Worm (Caenorhabditis elegans) whole organism, L4/young adult: ENCODE results near the gene frpr-19.

Source experiments
- W03F9.2 ChIP-seq: fragments of 150-350 bp; optimal IDR thresholded peaks from 2 replicates; lab custom pipeline; 2014; ENCODE audit warnings: missing biosample characterization, missing genetic modification characterization
- dao-5 ChIP-seq: sonication (generic microtip); optimal IDR thresholded peaks from 2 replicates; lab custom pipeline; 2016; ENCODE audit warnings: missing genotype, missing genetic modification characterization, moderate library complexity, missing compliant biosample characterization

DNA sequence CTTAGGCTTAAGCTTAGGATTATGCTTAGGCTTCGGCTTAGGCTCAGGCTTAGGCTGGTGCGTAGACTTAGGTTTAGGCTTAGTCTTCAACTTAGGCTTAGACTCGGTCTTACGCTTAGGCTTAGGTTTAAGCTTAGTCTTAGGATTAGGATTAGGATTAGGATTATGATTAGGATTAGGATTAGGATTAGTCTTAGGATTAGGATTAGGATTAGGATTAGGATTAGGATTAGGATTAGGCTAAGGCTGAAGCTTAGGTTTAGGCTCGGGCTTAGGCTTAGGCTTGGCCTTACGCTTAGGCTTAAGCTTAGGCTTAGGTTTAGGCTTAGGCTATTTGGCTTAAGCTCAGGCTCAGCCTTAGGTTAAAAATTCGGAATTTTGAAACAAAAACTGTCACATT, 3.7 kb upstream of the frpr-19 start:
- no peak for TF ChIP-seq dao-5 (tag; lab: Kevin White, UChicago)
- TF ChIP-seq W03F9.2 (tag; lab: Kevin White, UChicago): no peak
